Fruit fly (Drosophila melanogaster) whole organism, embryonic: ENCODE data around the gene Pp2A-29B.

Source experiments
- Antp ChIP-seq: fragments of 200-800 bp; sonication (Bioruptor generic); optimal IDR thresholded peaks from 3 replicates; lab custom pipeline; 2016; ENCODE audit warnings: missing biosample characterization, missing genetic modification characterization
- Atf-2 ChIP-seq: fragments of 200-800 bp; sonication (Bioruptor generic); optimal IDR thresholded peaks from 2 replicates; lab custom pipeline; 2016; ENCODE audit warnings: missing biosample characterization, missing genetic modification characterization
- CG10209 ChIP-seq: fragments of 200-800 bp; sonication (Bioruptor generic); optimal IDR thresholded peaks from 3 replicates; lab custom pipeline; 2017; ENCODE audit warnings: missing biosample characterization, mild to moderate bottlenecking, missing genetic modification characterization, missing genetic modification reagents
- CG11456 ChIP-seq: fragments of 200-800 bp; sonication (Bioruptor generic); IDR thresholded peaks from 3 replicates; pipeline ENCODE4 v1.3.6; 2022; ENCODE audit warnings: missing biosample characterization, missing genetic modification characterization
- CG12942 ChIP-seq: fragments of 200-800 bp; sonication (Bioruptor generic); optimal IDR thresholded peaks from 3 replicates; lab custom pipeline; 2016; ENCODE audit warnings: missing biosample characterization, missing genetic modification characterization
- CG14860 ChIP-seq: fragments of 200-800 bp; sonication (Bioruptor generic); IDR thresholded peaks from 3 replicates; pipeline ENCODE4 v1.3.6; 2022; ENCODE audit warnings: missing biosample characterization, missing genetic modification characterization; ENCODE audit not compliant: partially characterized antibody
- CG15514 ChIP-seq: fragments of 200-800 bp; sonication (Bioruptor generic); optimal IDR thresholded peaks from 3 replicates; lab custom pipeline; 2017; ENCODE audit warnings: missing biosample characterization, missing genetic modification characterization, mild to moderate bottlenecking, moderate library complexity, missing genetic modification reagents
- CG15696 ChIP-seq: fragments of 200-800 bp; sonication (Bioruptor generic); optimal IDR thresholded peaks from 2 replicates; lab custom pipeline; 2019; ENCODE audit warnings: missing biosample characterization, mild to moderate bottlenecking, missing genetic modification characterization, moderate library complexity
- CG1602 ChIP-seq: fragments of 200-800 bp; sonication (Bioruptor generic); optimal IDR thresholded peaks from 3 replicates; lab custom pipeline; 2016; ENCODE audit warnings: missing biosample characterization, missing genetic modification characterization
- CG1603 ChIP-seq: fragments of 200-800 bp; sonication (Bioruptor generic); optimal IDR thresholded peaks from 2 replicates; lab custom pipeline; 2019; ENCODE audit warnings: missing biosample characterization, mild to moderate bottlenecking, missing genetic modification characterization, moderate library complexity
- CG18262 ChIP-seq: fragments of 200-800 bp; optimal IDR thresholded peaks from 3 replicates; lab custom pipeline; 2019; ENCODE audit warnings: missing biosample characterization, mild to moderate bottlenecking, missing genetic modification characterization, moderate library complexity
- CG1832 ChIP-seq: fragments of 200-800 bp; sonication (Bioruptor generic); optimal IDR thresholded peaks from 2 replicates; lab custom pipeline; 2017; ENCODE audit warnings: missing biosample characterization, mild to moderate bottlenecking, missing genetic modification characterization, inconsistent platforms
- CG18599 ChIP-seq: fragments of 200-800 bp; sonication (Bioruptor generic); optimal IDR thresholded peaks from 3 replicates; lab custom pipeline; 2017; ENCODE audit warnings: missing biosample characterization, missing genetic modification characterization, mild to moderate bottlenecking, moderate library complexity, missing genetic modification reagents
- CG2199 ChIP-seq: fragments of 200-800 bp; sonication (Bioruptor generic); IDR thresholded peaks from 3 replicates; pipeline ENCODE4 v1.3.6; 2022; ENCODE audit warnings: missing biosample characterization, missing genetic modification characterization
- CG3163 ChIP-seq: fragments of 200-800 bp; sonication (Bioruptor generic); optimal IDR thresholded peaks from 3 replicates; lab custom pipeline; 2016; ENCODE audit warnings: missing biosample characterization, missing genetic modification characterization
- CG3726 ChIP-seq: fragments of 200-800 bp; sonication (Bioruptor generic); IDR thresholded peaks from 3 replicates; pipeline ENCODE4, ENCODE4 v1.3.6; 2022; ENCODE audit warnings: missing biosample characterization, missing genetic modification characterization
- CG3995 ChIP-seq: fragments of 200-800 bp; sonication (Bioruptor generic); optimal IDR thresholded peaks from 3 replicates; lab custom pipeline; 2016; ENCODE audit warnings: missing biosample characterization, missing genetic modification characterization
- CG4404 ChIP-seq: fragments of 200-800 bp; sonication (Bioruptor generic); IDR thresholded peaks from 2 replicates; pipeline ENCODE4 v1.3.6; 2022; ENCODE audit warnings: missing biosample characterization, missing genetic modification characterization
- CG7963 ChIP-seq: fragments of 200-800 bp; sonication (Bioruptor generic); IDR thresholded peaks from 3 replicates; pipeline ENCODE4 v1.3.6; 2022; ENCODE audit warnings: missing biosample characterization, missing genetic modification characterization; ENCODE audit not compliant: partially characterized antibody
- CG7987 ChIP-seq: fragments of 200-800 bp; sonication (Bioruptor generic); optimal IDR thresholded peaks from 2 replicates; lab custom pipeline; 2018; ENCODE audit warnings: missing biosample characterization, mild to moderate bottlenecking, missing genetic modification characterization, moderate library complexity
- CG8765 ChIP-seq: fragments of 200-800 bp; sonication (Bioruptor generic); IDR thresholded peaks from 2 replicates; pipeline ENCODE4 v1.3.6; 2022; ENCODE audit warnings: missing biosample characterization, missing genetic modification characterization
- CG9437 ChIP-seq: fragments of 200-800 bp; sonication (Bioruptor generic); optimal IDR thresholded peaks from 2 replicates; lab custom pipeline; 2018; ENCODE audit warnings: missing biosample characterization, mild to moderate bottlenecking, missing genetic modification characterization
- D19A ChIP-seq: fragments of 200-800 bp; optimal IDR thresholded peaks from 3 replicates; lab custom pipeline; 2019; ENCODE audit warnings: missing biosample characterization, mild to moderate bottlenecking, missing genetic modification characterization, moderate library complexity
- D19B ChIP-seq: fragments of 200-800 bp; sonication (Bioruptor generic); optimal IDR thresholded peaks from 2 replicates; lab custom pipeline; 2017; ENCODE audit warnings: missing biosample characterization, mild to moderate bottlenecking, missing genetic modification characterization
- Doc3 ChIP-seq: fragments of 200-800 bp; sonication (Bioruptor generic); IDR thresholded peaks from 3 replicates; pipeline ENCODE4 v1.3.6; 2022; ENCODE audit warnings: missing biosample characterization, missing genetic modification characterization; ENCODE audit not compliant: partially characterized antibody
- Ets65A ChIP-seq: fragments of 200-800 bp; sonication (Bioruptor generic); peaks from one replicate; lab custom pipeline; 2016; ENCODE audit warnings: missing biosample characterization, missing genetic modification characterization
- GATAe ChIP-seq: fragments of 200-800 bp; sonication (Bioruptor generic); conservative IDR thresholded peaks from 2 replicates; pipeline ENCODE4 v1.3.6; 2022; ENCODE audit warnings: missing biosample characterization, missing genetic modification characterization
- HLH4C ChIP-seq: fragments of 200-800 bp; sonication (Bioruptor generic); IDR thresholded peaks from 3 replicates; pipeline ENCODE4 v1.3.6; 2022; ENCODE audit warnings: missing biosample characterization, missing genetic modification characterization; ENCODE audit not compliant: partially characterized antibody
- Hr39 ChIP-seq: fragments of >200 bp; optimal IDR thresholded peaks from 2 replicates; lab custom pipeline; 2017
- Meics ChIP-seq: fragments of 200-800 bp; sonication (Bioruptor generic); optimal IDR thresholded peaks from 2 replicates; lab custom pipeline; 2017; ENCODE audit warnings: missing biosample characterization, mild to moderate bottlenecking, missing genetic modification characterization
- Ptx1 ChIP-seq: fragments of 200-800 bp; sonication (Bioruptor generic); IDR thresholded peaks from 2 replicates; pipeline ENCODE4 v1.3.6; 2022; ENCODE audit warnings: missing biosample characterization, missing genetic modification characterization
- Sry-δ ChIP-seq: fragments of 200-800 bp; sonication (Bioruptor generic); optimal IDR thresholded peaks from 2 replicates; lab custom pipeline; 2016; ENCODE audit warnings: missing biosample characterization, missing genetic modification characterization
- Xrp1 ChIP-seq: fragments of 200-800 bp; sonication (Bioruptor generic); IDR thresholded peaks from 2 replicates; pipeline ENCODE4 v1.3.6; 2022; ENCODE audit warnings: missing biosample characterization, missing genetic modification characterization
- ara ChIP-seq: fragments of 200-800 bp; sonication (Bioruptor generic); IDR thresholded peaks from 2 replicates; pipeline ENCODE4 v1.3.6; 2022; ENCODE audit warnings: missing biosample characterization, missing genetic modification characterization
- esg ChIP-seq: fragments of 200-800 bp; sonication (Bioruptor generic); conservative IDR thresholded peaks from 2 replicates; pipeline ENCODE4 v1.3.6; 2022; ENCODE audit warnings: missing biosample characterization, missing genetic modification characterization
- gce ChIP-seq: fragments of 200-800 bp; sonication (Bioruptor generic); IDR thresholded peaks from 3 replicates; pipeline ENCODE4 v1.3.6; 2022; ENCODE audit warnings: missing biosample characterization, missing genetic modification characterization
- gem ChIP-seq: fragments of 200-800 bp; sonication (Bioruptor generic); optimal IDR thresholded peaks from 2 replicates; lab custom pipeline; 2019; ENCODE audit warnings: missing biosample characterization, mild to moderate bottlenecking, missing genetic modification characterization, moderate library complexity
- hbn ChIP-seq: fragments of 200-800 bp; sonication (Bioruptor generic); IDR thresholded peaks from 2 replicates; pipeline ENCODE4 v1.3.6; 2022; ENCODE audit warnings: missing biosample characterization, missing genetic modification characterization; ENCODE audit not compliant: partially characterized antibody
- ind ChIP-seq: fragments of 200-800 bp; sonication (Bioruptor generic); optimal IDR thresholded peaks from 3 replicates; lab custom pipeline; 2016; ENCODE audit warnings: missing biosample characterization, missing genetic modification characterization
- inv ChIP-seq: fragments of 200-800 bp; sonication (Bioruptor generic); IDR thresholded peaks from 2 replicates; pipeline ENCODE4 v1.3.6; 2022; ENCODE audit warnings: missing biosample characterization, missing genetic modification characterization; ENCODE audit not compliant: partially characterized antibody
- klu ChIP-seq: fragments of 200-800 bp; sonication (Bioruptor generic); IDR thresholded peaks from 2 replicates; pipeline ENCODE4 v1.3.6; 2022; ENCODE audit warnings: missing biosample characterization, missing genetic modification characterization
- lola ChIP-seq, 3 experiments: fragments of >200 bp in 2 of 3; fragments of 200-800 bp in 1 of 3; sonication (Bioruptor generic) in 1 of 3; optimal IDR thresholded peaks; 2 replicates each; lab custom pipeline; 2017 to 2019; ENCODE audit warnings: missing biosample characterization in 3 of 3, missing genetic modification characterization in 3 of 3, mild to moderate bottlenecking in 1 of 3, moderate library complexity in 1 of 3
- otp ChIP-seq: fragments of 200-800 bp; sonication (Bioruptor generic); IDR thresholded peaks from 3 replicates; pipeline ENCODE4, ENCODE4 v1.3.6; 2022; ENCODE audit warnings: missing biosample characterization, missing genetic modification characterization
- p53 ChIP-seq: fragments of 200-800 bp; sonication (Bioruptor generic); optimal IDR thresholded peaks from 2 replicates; lab custom pipeline; 2016; ENCODE audit warnings: missing biosample characterization, missing genetic modification characterization
- sd ChIP-seq: fragments of 200-800 bp; sonication (Bioruptor generic); optimal IDR thresholded peaks from 3 replicates; lab custom pipeline; 2018; ENCODE audit warnings: missing biosample characterization, mild to moderate bottlenecking, missing genetic modification characterization, moderate library complexity
- tll ChIP-seq, 2 experiments: fragments of 200-800 bp in 1 of 2; fragments of >200 bp in 1 of 2; sonication (Bioruptor generic) in 1 of 2; optimal IDR thresholded peaks; 2 replicates each; lab custom pipeline; 2017 to 2019; ENCODE audit warnings: missing biosample characterization in 2 of 2, missing genetic modification characterization in 2 of 2, mild to moderate bottlenecking in 1 of 2, moderate library complexity in 1 of 2
- vnd ChIP-seq: fragments of 200-800 bp; sonication (Bioruptor generic); IDR thresholded peaks from 3 replicates; pipeline ENCODE4 v1.3.6; 2022; ENCODE audit warnings: missing biosample characterization, missing genetic modification characterization; ENCODE audit not compliant: partially characterized antibody
- zfh2 ChIP-seq: fragments of 200-800 bp; sonication (Bioruptor generic); optimal IDR thresholded peaks from 2 replicates; lab custom pipeline; 2016; ENCODE audit warnings: missing biosample characterization, missing genetic modification characterization

The Pp2A-29B gene

dm6 chr2L:8362273-8362954 is 3.4 kb upstream of the Pp2A-29B start, which contains the start of gene CG7627 (continued):
- peak; percentile 41 for TF ChIP-seq sd (tag; lab: Kevin White, UChicago)
- peak; percentile 65 for TF ChIP-seq CG15696 (tag; lab: Kevin White, UChicago)
- TF ChIP-seq gce (GFP tag; lab: Robert Waterston, UW): peak; percentile 31; the same call in 1 of the 3 replicates
- TF ChIP-seq klu (GFP tag; lab: Robert Waterston, UW): peak; percentile 25; the same call in 1 of the 2 replicates
- TF ChIP-seq zfh2 (GFP tag; lab: Kevin White, UChicago): peak; percentile 74
- TF ChIP-seq Sry-δ: peak; percentile 48
- peak; percentile 70 for TF ChIP-seq Antp (GFP tag; lab: Kevin White, UChicago)
- peak; percentile 79 for TF ChIP-seq CG10209
- peak; percentile 67 for TF ChIP-seq CG9437
- TF ChIP-seq CG18599: peak; percentile 94
- peak; percentile 83 for TF ChIP-seq Xrp1 (GFP tag; lab: Robert Waterston, UW)
- TF ChIP-seq HLH4C (GFP tag; lab: Robert Waterston, UW): no peak
- TF ChIP-seq esg: peak; percentile 77
- TF ChIP-seq otp (GFP tag; lab: Robert Waterston, UW): 0 out of 3 replicates have a peak, but pooled peaks have one; percentile 59
- no peak for TF ChIP-seq vnd (GFP tag; lab: Robert Waterston, UW)
- TF ChIP-seq Hr39: no peak
- TF ChIP-seq CG1603: peak; percentile 80
- TF ChIP-seq CG3995 (GFP tag; lab: Kevin White, UChicago): peak; percentile 7
- TF ChIP-seq CG1832 (GFP tag; lab: Kevin White, UChicago): no peak
- peak; percentile 53 for TF ChIP-seq CG15514 (GFP tag; lab: Kevin White, UChicago)
- peak; percentile 40 for TF ChIP-seq CG3163 (GFP tag; lab: Kevin White, UChicago)
- TF ChIP-seq Meics (GFP tag; lab: Kevin White, UChicago): peak; percentile 84
- peak; percentile 38; the same call in 1 of the 2 replicates for TF ChIP-seq GATAe (GFP tag; lab: Robert Waterston, UW)
- TF ChIP-seq Doc3: no peak
- TF ChIP-seq CG18262 (tag; lab: Kevin White, UChicago): peak; percentile 74
- peak; percentile 23 for TF ChIP-seq CG1602 (GFP tag; lab: Kevin White, UChicago)
- peak; percentile 83 for TF ChIP-seq gem
- no peak for TF ChIP-seq CG7963
- TF ChIP-seq ind (GFP tag; lab: Kevin White, UChicago): peak; percentile 78
- no peak for TF ChIP-seq hbn (GFP tag; lab: Robert Waterston, UW)
- peak; percentile 88 for TF ChIP-seq CG11456 (GFP tag; lab: Robert Waterston, UW)
- peak; percentile 9 for TF ChIP-seq p53 (GFP tag; lab: Kevin White, UChicago)
- peak; percentile 64 for TF ChIP-seq D19B
- peak; percentile 71 for TF ChIP-seq ara (GFP tag; lab: Robert Waterston, UW)
- no peak for TF ChIP-seq CG8765 (GFP tag; lab: Robert Waterston, UW)
- no peak for TF ChIP-seq CG14860
- peak; percentile 97 for TF ChIP-seq Ets65A (GFP tag; lab: Kevin White, UChicago)
- no peak for TF ChIP-seq tll (GFP tag; optimal IDR thresholded peaks at IDR 0.05; lab: Kevin White, UChicago)
- TF ChIP-seq Ptx1 (GFP tag; lab: Robert Waterston, UW): peak; percentile 83
- peak; percentile 33 for TF ChIP-seq D19A (tag; lab: Kevin White, UChicago)
- no peak for TF ChIP-seq inv (GFP tag; lab: Robert Waterston, UW)
- TF ChIP-seq CG12942: peak; percentile 37
- TF ChIP-seq CG2199 (GFP tag; lab: Robert Waterston, UW): no peak
- peak; percentile 78 for TF ChIP-seq CG4404 (GFP tag; lab: Robert Waterston, UW)
- 0 out of 3 replicates have a peak, but pooled peaks have one; percentile 51 for TF ChIP-seq CG3726
- peak; percentile 60 for TF ChIP-seq Atf-2 (GFP tag; lab: Kevin White, UChicago)
- peak; percentile 38 for TF ChIP-seq CG7987 (GFP tag; lab: Kevin White, UChicago)
- peak in 1 of 3 experiments; percentile 43 for TF ChIP-seq lola (GFP tag; optimal IDR thresholded peaks at IDR 0.05; lab: Kevin White, UChicago)
